Fruit fly (Drosophila melanogaster): Measurements from ENCODE around the gene twin.

Gene twin

DNA sequence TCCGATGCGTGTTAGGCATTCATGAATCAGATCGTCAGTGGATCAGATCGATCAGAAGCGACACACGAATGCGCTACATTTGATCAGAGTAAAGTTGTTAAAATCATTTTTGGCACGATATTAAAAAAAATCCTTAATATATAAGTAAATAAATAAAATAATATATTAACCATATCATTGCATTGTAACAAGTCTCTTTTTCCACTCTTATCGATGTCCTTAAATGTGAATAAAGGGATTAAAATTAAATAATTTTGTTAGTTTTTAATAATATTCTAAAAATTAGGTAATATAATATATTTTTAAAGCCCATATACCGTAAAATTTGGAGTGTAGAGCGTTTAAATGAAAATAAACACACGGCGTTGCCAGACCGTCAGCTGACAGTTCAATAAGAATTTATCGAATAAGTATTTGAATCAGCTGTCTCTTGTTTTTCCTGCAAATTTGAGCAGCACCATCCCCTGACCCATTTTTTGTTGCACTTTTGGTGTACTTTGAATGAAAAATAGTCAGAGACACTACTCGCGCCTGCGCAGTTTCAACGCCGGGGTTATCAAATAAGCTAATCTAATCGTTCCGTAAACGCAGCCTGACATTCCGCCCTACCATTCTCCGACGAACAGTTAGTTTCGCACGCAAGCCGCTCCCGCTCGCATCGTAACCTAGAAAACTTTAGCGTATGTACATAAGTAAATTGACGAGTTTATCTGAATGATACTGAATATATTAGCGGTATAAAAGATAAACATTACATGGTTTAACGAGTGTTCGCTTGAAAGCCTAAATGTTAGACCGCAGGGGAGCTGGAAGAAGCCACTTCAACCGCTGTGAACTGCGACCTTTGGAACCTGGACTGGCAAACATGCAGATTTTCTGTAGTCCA is 69.6 kb downstream of the twin start, which contains the start of the genes p38a and CG6178 (continued):
- TF ChIP-seq CG34422 (GFP tag; IDR thresholded peaks at IDR 0.05), result peak; percentile 96
- TF ChIP-seq CG7839 (tag; optimal IDR thresholded peaks at IDR 0.05), result peak; percentile 99
- peak; percentile 97 for TF ChIP-seq CG1233 (GFP tag; optimal IDR thresholded peaks at IDR 0.05)
- TF ChIP-seq CG17568 (GFP tag; optimal IDR thresholded peaks at IDR 0.05), result peak; percentile 81
- no peak for TF ChIP-seq Kr (GFP tag; optimal IDR thresholded peaks at IDR 0.05)
- TF ChIP-seq onecut (GFP tag; IDR thresholded peaks at IDR 0.05), result peak; percentile 81
- peak; percentile 47 for TF ChIP-seq slp2 (GFP tag; optimal IDR thresholded peaks at IDR 0.05)
- TF ChIP-seq CG12769 (tag; optimal IDR thresholded peaks at IDR 0.05), result peak; percentile 16
- TF ChIP-seq CG9876 (GFP tag; optimal IDR thresholded peaks at IDR 0.05), result peak; percentile 13
- TF ChIP-seq CG32532 (GFP tag; IDR thresholded peaks at IDR 0.05), result peak; percentile 98
- no peak for TF ChIP-seq HLHmδ (GFP tag; optimal IDR thresholded peaks at IDR 0.05)
- peak; percentile 95 for TF ChIP-seq C15 (GFP tag; IDR thresholded peaks at IDR 0.05)
- TF ChIP-seq NFAT (GFP tag; IDR thresholded peaks at IDR 0.05), result peak; percentile 95
- peak; percentile 93 for TF ChIP-seq CG31224 (GFP tag; IDR thresholded peaks at IDR 0.05)
- peak; percentile 97 for TF ChIP-seq sisA (GFP tag; IDR thresholded peaks at IDR 0.05)
- TF ChIP-seq Poxn (GFP tag; IDR thresholded peaks at IDR 0.05), result peak; percentile 88
- peak; percentile 98 for TF ChIP-seq dysf (GFP tag; IDR thresholded peaks at IDR 0.05)
- peak; percentile 99 for TF ChIP-seq CG13424 (tag; optimal IDR thresholded peaks at IDR 0.05)
- TF ChIP-seq nom (GFP tag; optimal IDR thresholded peaks at IDR 0.05), result peak; percentile 94
- TF ChIP-seq Dad (GFP tag; optimal IDR thresholded peaks at IDR 0.05), result peak; percentile 42
- peak; percentile 92 for TF ChIP-seq kah (GFP tag; optimal IDR thresholded peaks at IDR 0.05)
- TF ChIP-seq hbn (GFP tag; IDR thresholded peaks at IDR 0.05; ENCODE audit: partially characterized antibody), result no peak
- peak; percentile 98 for TF ChIP-seq CG6689 (GFP tag; IDR thresholded peaks at IDR 0.05)
- TF ChIP-seq ind (GFP tag; optimal IDR thresholded peaks at IDR 0.05), result peak; percentile 96
- TF ChIP-seq CG18619 (GFP tag; optimal IDR thresholded peaks at IDR 0.05), result peak; percentile 97
- 0 out of 3 replicates have a peak, but pooled peaks have one; percentile 51 for TF ChIP-seq CG6791 (GFP tag; IDR thresholded peaks at IDR 0.05; ENCODE audit: partially characterized antibody)
- peak; percentile 96 for TF ChIP-seq Xrp1 (GFP tag; IDR thresholded peaks at IDR 0.05)
- peak; percentile 98 for TF ChIP-seq D19A (tag; optimal IDR thresholded peaks at IDR 0.05)
- TF ChIP-seq Dfd (GFP tag; optimal IDR thresholded peaks at IDR 0.05), result no peak
- TF ChIP-seq trh (GFP tag; optimal IDR thresholded peaks at IDR 0.05), result peak; percentile 84
- TF ChIP-seq vfl (GFP tag; optimal IDR thresholded peaks at IDR 0.05), result peak; percentile 62
- peak; percentile 56 for TF ChIP-seq CG13624 (GFP tag; optimal IDR thresholded peaks at IDR 0.05)
- TF ChIP-seq CG2875 (GFP tag; optimal IDR thresholded peaks at IDR 0.05), result peak; percentile 89
- TF ChIP-seq CoRest (tag; optimal IDR thresholded peaks at IDR 0.05), result peak; percentile 99
- TF ChIP-seq bsh (GFP tag; optimal IDR thresholded peaks at IDR 0.05), result peak; percentile 94 to 97
- TF ChIP-seq CG2712 (tag; optimal IDR thresholded peaks at IDR 0.05), result peak; percentile 99
- TF ChIP-seq CG8944 (GFP tag; optimal IDR thresholded peaks at IDR 0.05), result peak; percentile 36
- peak; percentile 97 for TF ChIP-seq CG17359 (tag; optimal IDR thresholded peaks at IDR 0.05)
- TF ChIP-seq Lim3 (GFP tag; IDR thresholded peaks at IDR 0.05), result peak; percentile 94
- TF ChIP-seq CG2116 (GFP tag; optimal IDR thresholded peaks at IDR 0.05), result peak; percentile 79
- TF ChIP-seq CG4617 (GFP tag; optimal IDR thresholded peaks at IDR 0.05; ENCODE audit: borderline replicate concordance), result peak; percentile 82
- TF ChIP-seq Neu2 (GFP tag; optimal IDR thresholded peaks at IDR 0.05; ENCODE audit: borderline replicate concordance), result no peak
- peak; percentile 46 for TF ChIP-seq chn (GFP tag; optimal IDR thresholded peaks at IDR 0.05)
- peak; percentile 90 for TF ChIP-seq CG3407 (GFP tag; optimal IDR thresholded peaks at IDR 0.05)
- peak; percentile 98 for TF ChIP-seq CG11695 (GFP tag; IDR thresholded peaks at IDR 0.05)
- TF ChIP-seq sc (optimal IDR thresholded peaks at IDR 0.05), result no peak
- TF ChIP-seq sc (GFP tag; optimal IDR thresholded peaks at IDR 0.05), result peak; percentile 94
- TF ChIP-seq CG6683 (GFP tag; optimal IDR thresholded peaks at IDR 0.05), result peak; percentile 95
- peak; percentile 99 for TF ChIP-seq CG10274 (GFP tag; optimal IDR thresholded peaks at IDR 0.05)
